Worm (Caenorhabditis elegans): Measurements from ENCODE around the gene F38E11.6.

DNA sequence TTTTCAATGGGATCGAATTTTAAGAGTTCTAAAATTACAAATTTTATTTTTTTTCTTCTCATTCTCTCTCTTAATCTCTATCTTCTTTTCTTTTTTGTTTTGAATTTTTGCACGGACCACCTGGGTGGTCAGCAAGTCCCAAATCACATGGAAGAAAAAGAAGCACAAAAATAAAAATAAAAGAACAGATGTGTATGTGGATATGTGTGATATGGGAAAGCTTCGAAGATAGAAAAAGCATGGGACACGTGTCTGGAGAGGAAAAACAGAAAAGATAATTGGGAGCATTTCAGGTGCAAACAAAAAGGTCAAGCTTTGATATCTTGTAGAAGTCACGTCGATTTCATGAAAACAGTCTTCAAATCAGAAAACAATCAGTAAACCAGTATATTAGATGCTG is 20.1 kb downstream of the F38E11.6 start, which contains the start of gene hsp-12.6:
- no peak for TF ChIP-seq nhr-76 (tag; optimal IDR thresholded peaks at IDR 0.05)
- TF ChIP-seq egl-27 (tag; optimal IDR thresholded peaks at IDR 0.05) = no peak
- no peak for TF ChIP-seq elt-2 (tag; optimal IDR thresholded peaks at IDR 0.05)
- no peak for TF ChIP-seq ceh-90 (tag; optimal IDR thresholded peaks at IDR 0.05)
- no peak for TF ChIP-seq dpl-1 (GFP tag; optimal IDR thresholded peaks at IDR 0.05)
- no peak for TF ChIP-seq tbx-2 (tag; optimal IDR thresholded peaks at IDR 0.05)

All from whole organism, L1 larva.